Worm (Caenorhabditis elegans) whole organism, L2 larva: ENCODE data around the gene F52E1.9.

Experiments
- F13H6.1 ChIP-seq: sonication (generic microtip); optimal IDR thresholded peaks from 2 replicates; lab custom pipeline; 2016; ENCODE audit warnings: missing genetic modification characterization, missing compliant biosample characterization
- R02D3.7 ChIP-seq: fragments of 150-350 bp; optimal IDR thresholded peaks from 2 replicates; lab custom pipeline; 2014; ENCODE audit warnings: missing biosample characterization, missing genetic modification characterization
- Y55F3AM.14 ChIP-seq: fragments of 200-800 bp; sonication (Bioruptor generic); optimal IDR thresholded peaks from 2 replicates; lab custom pipeline; 2018; ENCODE audit warnings: mild to moderate bottlenecking, missing genetic modification characterization, missing compliant biosample characterization
- ZK546.5 ChIP-seq: sonication (generic microtip); optimal IDR thresholded peaks from 2 replicates; lab custom pipeline; 2017; ENCODE audit warnings: missing biosample characterization, missing genetic modification characterization
- ama-1 ChIP-seq: fragments of 150-350 bp; optimal IDR thresholded peaks from 2 replicates; lab custom pipeline; 2018; ENCODE audit warnings: inconsistent platforms
- blmp-1 ChIP-seq: sonication (generic microtip); optimal IDR thresholded peaks from 2 replicates; lab custom pipeline; 2017; ENCODE audit warnings: missing genetic modification characterization, mild to moderate bottlenecking, missing compliant biosample characterization, antibody characterized with exemption, moderate library complexity; ENCODE audit not compliant: insufficient read depth
- ceh-16 ChIP-seq: fragments of 150-350 bp; optimal IDR thresholded peaks from 2 replicates; lab custom pipeline; 2014; ENCODE audit warnings: missing biosample characterization, missing genetic modification characterization
- ceh-82 ChIP-seq: fragments of 150-350 bp; optimal IDR thresholded peaks from 2 replicates; lab custom pipeline; 2014; ENCODE audit warnings: missing biosample characterization, missing genetic modification characterization
- dmd-4 ChIP-seq: sonication (generic microtip); optimal IDR thresholded peaks from 2 replicates; lab custom pipeline; 2017; ENCODE audit warnings: missing biosample characterization, missing genetic modification characterization
- egl-27 ChIP-seq: sonication (generic microtip); optimal IDR thresholded peaks from 3 replicates; lab custom pipeline; 2017; ENCODE audit warnings: missing biosample characterization, missing genetic modification reagents, missing genetic modification characterization
- elt-1 ChIP-seq: fragments of 150-350 bp; optimal IDR thresholded peaks from 2 replicates; lab custom pipeline; 2014; ENCODE audit warnings: missing biosample characterization, missing genetic modification characterization
- elt-3 ChIP-seq: sonication (generic microtip); optimal IDR thresholded peaks from 2 replicates; lab custom pipeline; 2017; ENCODE audit warnings: missing biosample characterization, missing genetic modification characterization
- lin-11 ChIP-seq: fragments of 150-350 bp; sonication (generic microtip); optimal IDR thresholded peaks from 2 replicates; lab custom pipeline; 2014; ENCODE audit warnings: missing biosample characterization, missing genetic modification characterization, inconsistent platforms, mixed read lengths
- lin-13 ChIP-seq: fragments of 150-350 bp; optimal IDR thresholded peaks from 2 replicates; lab custom pipeline; 2014; ENCODE audit warnings: missing biosample characterization, missing genetic modification reagents, missing genetic modification characterization
- lin-39 ChIP-seq: fragments of 150-350 bp; optimal IDR thresholded peaks from 2 replicates; lab custom pipeline; 2014; ENCODE audit warnings: missing biosample characterization, missing genetic modification reagents, missing genetic modification characterization
- lsy-2 ChIP-seq, 2 experiments: fragments of 150-350 bp in 1 of 2; sonication (generic microtip) in 1 of 2; optimal IDR thresholded peaks; 2 replicates each; lab custom pipeline; 2014 to 2017; ENCODE audit warnings: missing biosample characterization in 2 of 2, missing genetic modification characterization in 2 of 2
- mab-5 ChIP-seq: fragments of 150-350 bp; optimal IDR thresholded peaks from 2 replicates; lab custom pipeline; 2014; ENCODE audit warnings: missing biosample characterization, missing genetic modification characterization
- mdl-1 ChIP-seq, 2 experiments: fragments of 150-350 bp in 1 of 2; sonication (generic microtip) in 1 of 2; optimal IDR thresholded peaks; 2 replicates each; lab custom pipeline; 2017; ENCODE audit warnings: missing biosample characterization in 2 of 2, missing genetic modification characterization in 2 of 2
- nhr-10 ChIP-seq: sonication (generic microtip); optimal IDR thresholded peaks from 2 replicates; lab custom pipeline; 2017; ENCODE audit warnings: missing biosample characterization, missing genetic modification characterization
- nhr-12 ChIP-seq: fragments of 150-350 bp; optimal IDR thresholded peaks from 2 replicates; lab custom pipeline; 2014; ENCODE audit warnings: missing biosample characterization, missing genetic modification characterization
- nhr-129 ChIP-seq: fragments of 150-350 bp; optimal IDR thresholded peaks from 2 replicates; lab custom pipeline; 2014; ENCODE audit warnings: missing biosample characterization, missing genetic modification characterization
- nhr-21 ChIP-seq: fragments of 150-350 bp; optimal IDR thresholded peaks from 2 replicates; lab custom pipeline; 2014; ENCODE audit warnings: missing biosample characterization, missing genetic modification characterization
- nhr-23 ChIP-seq: fragments of 150-350 bp; optimal IDR thresholded peaks from 2 replicates; lab custom pipeline; 2014; ENCODE audit warnings: missing biosample characterization, missing genetic modification reagents, missing genetic modification characterization
- nhr-6 ChIP-seq: fragments of 150-350 bp; optimal IDR thresholded peaks from 2 replicates; lab custom pipeline; 2014; ENCODE audit warnings: missing biosample characterization, missing genetic modification characterization
- peb-1 ChIP-seq: fragments of 150-350 bp; optimal IDR thresholded peaks from 2 replicates; lab custom pipeline; 2014; ENCODE audit warnings: missing biosample characterization, missing genetic modification characterization
- skn-1 ChIP-seq: sonication (generic microtip); optimal IDR thresholded peaks from 2 replicates; lab custom pipeline; 2017; ENCODE audit warnings: missing biosample characterization, missing genetic modification characterization
- sma-3 ChIP-seq: sonication (generic microtip); optimal IDR thresholded peaks from 2 replicates; lab custom pipeline; 2016; ENCODE audit warnings: missing genetic modification reagents, missing genetic modification characterization, missing compliant biosample characterization
- sma-9 ChIP-seq, 2 experiments: fragments of 150-350 bp in 1 of 2; sonication (generic microtip) in 1 of 2; optimal IDR thresholded peaks; 2 replicates each; lab custom pipeline; 2014 to 2016; ENCODE audit warnings: missing genetic modification characterization in 2 of 2, mild to moderate bottlenecking in 1 of 2, missing biosample characterization in 1 of 2, missing compliant biosample characterization in 1 of 2, missing genetic modification reagents in 1 of 2, moderate library complexity in 1 of 2
- snpc-4 ChIP-seq: fragments of 150-350 bp; optimal IDR thresholded peaks from 2 replicates; lab custom pipeline; 2014; ENCODE audit warnings: missing biosample characterization, missing genetic modification characterization
- unc-62 ChIP-seq: fragments of 150-350 bp; optimal IDR thresholded peaks from 2 replicates; lab custom pipeline; 2014; ENCODE audit warnings: missing biosample characterization, missing genetic modification reagents, missing genetic modification characterization
- ztf-1 ChIP-seq: fragments of 200-800 bp; sonication (Bioruptor generic); conservative IDR thresholded peaks from 2 replicates; pipeline ENCODE4 v1.3.6; 2022; ENCODE audit warnings: missing genetic modification characterization, missing compliant biosample characterization
- ztf-11 ChIP-seq: sonication (generic microtip); optimal IDR thresholded peaks from 2 replicates; lab custom pipeline; 2017; ENCODE audit warnings: missing biosample characterization, missing genetic modification characterization
- ztf-4 ChIP-seq: fragments of 150-350 bp; optimal IDR thresholded peaks from 2 replicates; lab custom pipeline; 2014; ENCODE audit warnings: missing biosample characterization, missing genetic modification characterization

F52E1.9 gene

ce11 chrV:8358702-8359101 lies 43.8 kb downstream of the F52E1.9 start:
- TF ChIP-seq mdl-1 (tag; optimal IDR thresholded peaks at IDR 0.05; lab: Kevin White, UChicago) = no peak
- no peak for TF ChIP-seq F13H6.1 (tag; lab: Kevin White, UChicago)
- TF ChIP-seq skn-1 = no peak
- no peak for TF ChIP-seq ceh-16 (tag; lab: Kevin White, UChicago)
- no peak for TF ChIP-seq lin-13 (GFP tag; lab: Kevin White, UChicago)
- no peak for TF ChIP-seq sma-3 (GFP tag; lab: Kevin White, UChicago)
- no peak for TF ChIP-seq lsy-2 (tag; optimal IDR thresholded peaks at IDR 0.05; lab: Kevin White, UChicago)
- TF ChIP-seq peb-1 (tag; lab: Kevin White, UChicago) = no peak
- TF ChIP-seq ztf-11 = no peak
- no peak for TF ChIP-seq Y55F3AM.14
- TF ChIP-seq mab-5 (tag; lab: Kevin White, UChicago) = no peak
- no peak for TF ChIP-seq ZK546.5
- no peak for TF ChIP-seq nhr-12 (tag; lab: Kevin White, UChicago)
- no peak for TF ChIP-seq blmp-1 (tag; lab: Kevin White, UChicago)
- TF ChIP-seq nhr-129 (tag; lab: Kevin White, UChicago) = no peak
- TF ChIP-seq lin-39 (tag; lab: Kevin White, UChicago) = no peak
- TF ChIP-seq R02D3.7 = no peak
- no peak for TF ChIP-seq nhr-6 (tag; lab: Kevin White, UChicago)

- no peak for TF ChIP-seq ceh-82
- TF ChIP-seq F13H6.1 (tag; lab: Kevin White, UChicago) = no peak
- TF ChIP-seq sma-9 (GFP tag; optimal IDR thresholded peaks at IDR 0.05; lab: Kevin White, UChicago) = no peak
- TF ChIP-seq sma-9 (tag; optimal IDR thresholded peaks at IDR 0.05; lab: Kevin White, UChicago) = no peak
- TF ChIP-seq blmp-1 (tag; lab: Kevin White, UChicago) = no peak
- no peak for TF ChIP-seq lin-11
- TF ChIP-seq dmd-4 (tag; lab: Kevin White, UChicago) = no peak
- TF ChIP-seq Y55F3AM.14 = no peak
- no peak for TF ChIP-seq elt-3 (tag; lab: Kevin White, UChicago)
- no peak for TF ChIP-seq nhr-23 (tag; lab: Kevin White, UChicago)
- no peak for TF ChIP-seq sma-3 (GFP tag; lab: Kevin White, UChicago)
- TF ChIP-seq egl-27 (tag; lab: Kevin White, UChicago) = no peak
- TF ChIP-seq mab-5 (tag; lab: Kevin White, UChicago) = no peak
- TF ChIP-seq ztf-1 (GFP tag; lab: Robert Waterston, UW) = no peak
- TF ChIP-seq nhr-10 (tag; lab: Kevin White, UChicago) = no peak
- no peak for TF ChIP-seq ama-1 (lab: Kevin White, UChicago)
- TF ChIP-seq ztf-4 (tag; lab: Kevin White, UChicago) = no peak
- no peak for TF ChIP-seq nhr-21 (tag; lab: Kevin White, UChicago)
Measured at ce11 chrV:8357756-8358155, 44.7 kb downstream of the F52E1.9 start.

- no peak for TF ChIP-seq snpc-4 (tag; lab: Kevin White, UChicago)
Measured at ce11 chrV:8355435-8356212, 46.8 kb downstream of the F52E1.9 start, which contains the start of gene mom-2. Gene mom-2, plus strand, starts transcription at chrV:8355988.

ce11 chrV:8351371-8351770 lies 51.1 kb downstream of the F52E1.9 start, which contains the start of gene srsx-22:
Gene srsx-22, plus strand, starts transcription at chrV:8351671.
- TF ChIP-seq mdl-1 (tag; optimal IDR thresholded peaks at IDR 0.05; lab: Kevin White, UChicago) = no peak

ce11 chrV:8349950-8350349 lies 52.5 kb downstream of the F52E1.9 start:
- no peak for TF ChIP-seq nhr-21 (tag; lab: Kevin White, UChicago)
- TF ChIP-seq unc-62 (GFP tag; lab: Kevin White, UChicago) = no peak
- TF ChIP-seq nhr-12 (tag; lab: Kevin White, UChicago) = no peak
- TF ChIP-seq lin-13 (GFP tag; lab: Kevin White, UChicago) = no peak
- no peak for TF ChIP-seq lin-39 (tag; lab: Kevin White, UChicago)
- TF ChIP-seq elt-1 (tag; lab: Kevin White, UChicago) = no peak
- TF ChIP-seq lin-11 = no peak
- no peak for TF ChIP-seq ztf-11
- TF ChIP-seq skn-1 = no peak
